Worm (Caenorhabditis elegans) whole organism, late embryonic: ENCODE results near the gene sto-3.

ENCODE experiments used
- C08G9.2 ChIP-seq: sonication (generic microtip); optimal IDR thresholded peaks from 2 replicates; lab custom pipeline; 2016; ENCODE audit warnings: mild to moderate bottlenecking, missing genetic modification characterization, moderate library complexity, missing compliant biosample characterization
- K02D7.2 ChIP-seq: sonication (generic microtip); optimal IDR thresholded peaks from 2 replicates; lab custom pipeline; 2017; ENCODE audit warnings: mild to moderate bottlenecking, missing genetic modification characterization, missing compliant biosample characterization
- ama-1 ChIP-seq: fragments of 150-350 bp; optimal IDR thresholded peaks from 2 replicates; lab custom pipeline; 2014
- ceh-18 ChIP-seq: sonication (generic microtip); optimal IDR thresholded peaks from 2 replicates; lab custom pipeline; 2016; ENCODE audit warnings: missing genetic modification characterization, missing compliant biosample characterization
- elt-2 ChIP-seq: sonication (generic microtip); optimal IDR thresholded peaks from 2 replicates; lab custom pipeline; 2016; ENCODE audit warnings: missing genetic modification reagents, missing genetic modification characterization, missing compliant biosample characterization
- hlh-15 ChIP-seq: sonication (generic microtip); optimal IDR thresholded peaks from 2 replicates; lab custom pipeline; 2016; ENCODE audit warnings: missing genetic modification characterization, missing compliant biosample characterization
- nfya-1 ChIP-seq: sonication (generic microtip); optimal IDR thresholded peaks from 2 replicates; lab custom pipeline; 2017; ENCODE audit warnings: missing genetic modification characterization, mild to moderate bottlenecking, missing compliant biosample characterization, antibody characterized with exemption, moderate library complexity
- pha-4 ChIP-seq: fragments of 150-350 bp; optimal IDR thresholded peaks from 2 replicates; lab custom pipeline; 2018; ENCODE audit warnings: missing biosample characterization, missing genetic modification reagents, missing genetic modification characterization
- pqm-1 ChIP-seq: sonication (generic microtip); optimal IDR thresholded peaks from 2 replicates; lab custom pipeline; 2016; ENCODE audit warnings: missing genetic modification characterization, missing compliant biosample characterization
- sdc-2 ChIP-seq: sonication (generic microtip); optimal IDR thresholded peaks from 2 replicates; lab custom pipeline; 2016; ENCODE audit warnings: missing genotype, missing genetic modification characterization, missing compliant biosample characterization
- tbx-2 ChIP-seq: sonication (generic microtip); optimal IDR thresholded peaks from 2 replicates; lab custom pipeline; 2016; ENCODE audit warnings: missing genetic modification characterization, missing compliant biosample characterization
- unc-55 ChIP-seq: sonication (generic microtip); optimal IDR thresholded peaks from 2 replicates; lab custom pipeline; 2017; ENCODE audit warnings: missing biosample characterization, missing genetic modification reagents, missing genetic modification characterization

DNA sequence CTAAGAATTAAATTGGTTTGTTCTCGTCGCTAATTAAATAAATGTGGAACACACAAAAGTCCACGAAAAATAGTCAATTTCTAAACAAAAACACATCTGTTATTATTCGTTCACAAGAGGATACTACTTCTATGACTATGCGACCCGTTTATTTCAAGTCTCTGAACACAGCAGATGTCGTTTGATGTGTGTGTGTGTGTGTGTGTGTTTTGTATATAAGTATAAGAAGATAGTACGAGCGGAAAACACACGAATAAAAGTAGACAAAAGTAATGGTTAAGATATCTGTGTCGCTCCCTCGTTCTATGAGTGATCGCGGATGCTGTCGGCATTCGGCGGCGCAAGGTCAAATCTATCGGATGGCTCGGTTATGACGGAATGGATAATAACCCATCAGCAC lies 23.1 kb downstream of the sto-3 start:
- TF ChIP-seq unc-55: no peak
- TF ChIP-seq elt-2 (tag; lab: Kevin White, UChicago): no peak
- no peak for TF ChIP-seq pha-4 (tag; lab: Kevin White, UChicago)
- no peak for TF ChIP-seq nfya-1
- no peak for TF ChIP-seq ama-1 (lab: Kevin White, UChicago)
- no peak for TF ChIP-seq K02D7.2 (tag; lab: Kevin White, UChicago)
- TF ChIP-seq C08G9.2 (tag; lab: Kevin White, UChicago): no peak
- TF ChIP-seq hlh-15 (tag; lab: Kevin White, UChicago): no peak
- no peak for TF ChIP-seq sdc-2
- TF ChIP-seq ceh-18 (tag; lab: Kevin White, UChicago): no peak
- no peak for TF ChIP-seq tbx-2 (tag; lab: Kevin White, UChicago)
- TF ChIP-seq pqm-1: no peak
